Worm (Caenorhabditis elegans): ENCODE measurements around the gene hlh-3.
"Not testable (repeated sequence)": the region's sequence is repeated elsewhere in the genome, so short reads cannot be mapped to it uniquely, and the experiment has no call there.

Gene hlh-3

DNA sequence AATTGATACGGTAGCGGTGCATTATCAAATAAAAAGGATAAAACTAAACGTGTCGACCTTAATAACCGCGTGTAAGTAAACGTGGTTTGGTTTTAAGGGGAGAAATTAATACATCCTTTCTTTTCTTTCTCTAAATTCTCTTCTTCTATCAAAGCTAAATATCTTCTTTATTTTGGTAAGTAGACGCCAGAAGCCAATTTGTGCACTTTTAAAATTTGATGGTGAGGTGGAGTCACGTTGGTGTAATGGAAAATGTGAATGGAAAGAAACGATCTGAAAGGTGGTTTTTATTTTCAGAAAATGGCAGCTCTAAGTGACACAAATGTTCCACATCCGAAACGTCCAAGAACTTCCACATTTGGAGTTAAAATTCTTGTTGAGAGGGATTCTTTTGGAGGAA, 14.4 kb downstream of the hlh-3 start, which contains the start of gene T24H10.5:
TSS of gene T24H10.5 (plus strand) at position 301 of the 400 bp plus-strand sequence.
- no peak for TF ChIP-seq chd-7 (tag; optimal IDR thresholded peaks at IDR 0.05)
- no peak for TF ChIP-seq snpc-1.3 (tag; optimal IDR thresholded peaks at IDR 0.05; ENCODE audit: insufficient read depth)
- no peak for TF ChIP-seq B0261.1 (tag; optimal IDR thresholded peaks at IDR 0.05)
- TF ChIP-seq madf-6 (GFP tag; IDR thresholded peaks at IDR 0.05): peak; percentile 34; the same call in 1 of the 2 replicates
- no peak for TF ChIP-seq K11D2.4 (GFP tag; IDR thresholded peaks at IDR 0.05)
- no peak for TF ChIP-seq Y53F4B.3 (GFP tag; IDR thresholded peaks at IDR 0.05)

DNA sequence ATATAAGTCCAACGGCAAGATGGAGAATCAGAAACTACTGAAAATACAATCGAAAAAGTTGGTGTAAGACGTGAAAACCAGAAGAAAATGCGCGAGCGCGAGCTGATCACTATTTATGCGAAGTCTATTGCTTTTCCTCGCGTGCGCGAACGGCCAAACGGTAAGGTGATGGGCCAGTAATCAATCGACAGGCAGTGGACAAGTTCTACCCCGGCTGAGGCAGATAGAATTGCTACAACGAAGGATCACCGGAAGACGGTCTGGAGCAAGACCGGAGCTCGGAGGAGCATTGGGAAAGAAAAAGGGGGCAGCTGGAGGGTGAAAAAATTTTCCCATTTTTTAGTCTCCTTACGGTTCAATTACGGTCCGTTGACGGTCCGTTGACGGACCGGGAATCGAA, 16.2 kb downstream of the hlh-3 start:
- TF ChIP-seq Y56A3A.18 (GFP tag; IDR thresholded peaks at IDR 0.05) (peak; percentile 78; the same call in 1 of the 2 replicates), C17E4.6 (GFP tag; IDR thresholded peaks at IDR 0.05) (peak; percentile 71; the same call in 1 of the 2 replicates), hsf-1 (GFP tag; IDR thresholded peaks at IDR 0.05) (peak; percentile 74), ztf-28 (GFP tag; IDR thresholded peaks at IDR 0.05) (peak; percentile 88), ztf-25 (GFP tag; IDR thresholded peaks at IDR 0.05) (peak; percentile 90), lin-26 (GFP tag; IDR thresholded peaks at IDR 0.05) (peak; percentile 99), pbrm-1 (GFP tag; IDR thresholded peaks at IDR 0.05) (peak; percentile 58), ceh-91 (GFP tag; IDR thresholded peaks at IDR 0.05) (peak; percentile 50; the same call in 1 of the 2 replicates), rpc-1 (tag; optimal IDR thresholded peaks at IDR 0.05) (peak; percentile 41), egl-44 (GFP tag; IDR thresholded peaks at IDR 0.05) (peak; percentile 94), bed-2 (GFP tag; IDR thresholded peaks at IDR 0.05) (0 out of 2 replicates have a peak, but pooled peaks have one; percentile 59), madf-6 (GFP tag; IDR thresholded peaks at IDR 0.05) (peak; percentile 78), hmg-20 (GFP tag; IDR thresholded peaks at IDR 0.05) (peak; percentile 69), ceh-40 (GFP tag; IDR thresholded peaks at IDR 0.05) (peak; percentile 77; the same call in 1 of the 2 replicates), dox-1 (GFP tag; IDR thresholded peaks at IDR 0.05) (peak; percentile 80), aptf-3 (GFP tag; IDR thresholded peaks at IDR 0.05) (peak; percentile 92; the same call in 1 of the 2 replicates), Y79H2A.3 (GFP tag; conservative IDR thresholded peaks at IDR 0.05) (0 out of 2 replicates have a peak, but pooled peaks have one; percentile 39), ekl-4 (GFP tag; IDR thresholded peaks at IDR 0.05) (peak; percentile 73), D2030.7 (GFP tag; IDR thresholded peaks at IDR 0.05) (peak; percentile 83), nfyb-1 (GFP tag; IDR thresholded peaks at IDR 0.05) (peak; percentile 89), sea-2 (GFP tag; IDR thresholded peaks at IDR 0.05) (0 out of 2 replicates have a peak, but pooled peaks have one; percentile 54), attf-6 (GFP tag; IDR thresholded peaks at IDR 0.05) (peak; percentile 57; the same call in 1 of the 2 replicates), tbp1 (GFP tag; optimal IDR thresholded peaks at IDR 0.05) (peak; percentile 75), Y53G8AR.9 (GFP tag; conservative IDR thresholded peaks at IDR 0.05) (peak; percentile 70; the same call in 1 of the 2 replicates), nhr-120 (GFP tag; IDR thresholded peaks at IDR 0.05) (0 out of 2 replicates have a peak, but pooled peaks have one; percentile 45), ceh-58 (GFP tag; IDR thresholded peaks at IDR 0.05) (peak; percentile 93; the same call in 1 of the 2 replicates), F39B2.1 (GFP tag; IDR thresholded peaks at IDR 0.05) (peak; percentile 74; the same call in 1 of the 2 replicates), cebp-2 (GFP tag; IDR thresholded peaks at IDR 0.05) (peak; percentile 94), bed-1 (GFP tag; IDR thresholded peaks at IDR 0.05) (0 out of 2 replicates have a peak, but pooled peaks have one; percentile 52), rcor-1 (GFP tag; IDR thresholded peaks at IDR 0.05) (peak; percentile 70), let-526 (GFP tag; IDR thresholded peaks at IDR 0.05) (0 out of 2 replicates have a peak, but pooled peaks have one; percentile 42), hmg-1.2 (GFP tag; IDR thresholded peaks at IDR 0.05) (peak; percentile 58), B0261.1 (tag; optimal IDR thresholded peaks at IDR 0.05) (peak; percentile 40), ceh-100 (GFP tag; IDR thresholded peaks at IDR 0.05) (peak; percentile 53; the same call in 1 of the 2 replicates), egl-18 (GFP tag; IDR thresholded peaks at IDR 0.05) (peak; percentile 87), mcd-1 (GFP tag; IDR thresholded peaks at IDR 0.05) (peak; percentile 67), F33H1.4 (GFP tag; IDR thresholded peaks at IDR 0.05) (peak; percentile 57), madf-8 (GFP tag; conservative IDR thresholded peaks at IDR 0.05) (peak; percentile 37; the same call in 1 of the 2 replicates), ztf-18 (tag; optimal IDR thresholded peaks at IDR 0.05) (peak; percentile 12), F37B4.10 (GFP tag; IDR thresholded peaks at IDR 0.05) (0 out of 2 replicates have a peak, but pooled peaks have one; percentile 76), Y95B8A.8 (GFP tag; IDR thresholded peaks at IDR 0.05) (peak; percentile 78; the same call in 1 of the 2 replicates)
- not testable (repeated sequence) for TF ChIP-seq rpc-1 (optimal IDR thresholded peaks at IDR 0.05)
